Worm (Caenorhabditis elegans): Measurements from ENCODE around the gene rpn-13.

The rpn-13 gene

ce11 chrIII:6359171-6359854, 17.6 kb upstream of the rpn-13 start (continued):
- TF ChIP-seq mes-2 (tag; optimal IDR thresholded peaks at IDR 0.05; ENCODE audit: poor library complexity, severe bottlenecking): peak; percentile 18
- TF ChIP-seq F37D6.2 (tag; optimal IDR thresholded peaks at IDR 0.05): no peak
- no peak for TF ChIP-seq hif-1 (tag; optimal IDR thresholded peaks at IDR 0.05)
- TF ChIP-seq daf-16 (GFP tag; optimal IDR thresholded peaks at IDR 0.05): no peak
- no peak for TF ChIP-seq daf-16 (tag; optimal IDR thresholded peaks at IDR 0.05)

ce11 chrIII:6358704-6359103, 17.0 kb upstream of the rpn-13 start:
- TF ChIP-seq nhr-237 (tag; optimal IDR thresholded peaks at IDR 0.05) (no peak), F44E2.7 (GFP tag; IDR thresholded peaks at IDR 0.05) (no peak), D1046.2 (GFP tag; IDR thresholded peaks at IDR 0.05) (no peak), ztf-11 (tag; optimal IDR thresholded peaks at IDR 0.05) (no peak), ceh-20 (GFP tag; IDR thresholded peaks at IDR 0.05) (no peak), daf-8 (GFP tag; IDR thresholded peaks at IDR 0.05) (no peak), lin-15B (tag; optimal IDR thresholded peaks at IDR 0.05) (no peak), lin-39 (tag; optimal IDR thresholded peaks at IDR 0.05) (no peak), tra-1 (GFP tag; IDR thresholded peaks at IDR 0.05) (no peak), ceh-32 (tag; optimal IDR thresholded peaks at IDR 0.05; ENCODE audit: poor library complexity) (no peak), sdz-12 (GFP tag; optimal IDR thresholded peaks at IDR 0.05) (no peak), hlh-30 (tag; optimal IDR thresholded peaks at IDR 0.05; ENCODE audit: insufficient read depth) (no peak), set-16 (GFP tag; IDR thresholded peaks at IDR 0.05) (no peak), mep-1 (tag; optimal IDR thresholded peaks at IDR 0.05) (no peak), mes-2 (tag; optimal IDR thresholded peaks at IDR 0.05; ENCODE audit: poor library complexity, severe bottlenecking) (no peak), fos-1 (tag; optimal IDR thresholded peaks at IDR 0.05) (no peak), Y5F2A.4 (GFP tag; optimal IDR thresholded peaks at IDR 0.05) (no peak), nhr-11 (tag; optimal IDR thresholded peaks at IDR 0.05) (no peak)

- TF ChIP-seq snpc-4 (tag; optimal IDR thresholded peaks at IDR 0.05) (no peak), aha-1 (tag) (peak; percentile 91), tag-97 (GFP tag; IDR thresholded peaks at IDR 0.05) (no peak), ZK337.2 (GFP tag; IDR thresholded peaks at IDR 0.05) (no peak)
Measured at ce11 chrIII:6356764-6357163, 15.0 kb upstream of the rpn-13 start.

ce11 chrIII:6356007-6356406, 14.3 kb upstream of the rpn-13 start:
- peak; percentile 41 for TF ChIP-seq aha-1 (tag)
- no peak for TF ChIP-seq Y5F2A.4 (GFP tag; optimal IDR thresholded peaks at IDR 0.05)
- TF ChIP-seq hlh-30 (tag; optimal IDR thresholded peaks at IDR 0.05; ENCODE audit: insufficient read depth): peak; percentile 64

- TF ChIP-seq ZK546.5 (tag; optimal IDR thresholded peaks at IDR 0.05) (no peak), aha-1 (tag) (peak; percentile 93), hlh-30 (tag; optimal IDR thresholded peaks at IDR 0.05; ENCODE audit: insufficient read depth) (no peak), lin-38 (GFP tag; IDR thresholded peaks at IDR 0.05) (no peak)
Measured at ce11 chrIII:6355359-6355758, 13.6 kb upstream of the rpn-13 start.

ce11 chrIII:6353084-6353483, 11.4 kb upstream of the rpn-13 start, which contains the start of gene akap-1:
TSS of gene akap-1 (plus strand) at chrIII:6353384.
- no peak for TF ChIP-seq ZK337.2 (GFP tag; IDR thresholded peaks at IDR 0.05)
- TF ChIP-seq dpl-1 (GFP tag; optimal IDR thresholded peaks at IDR 0.05): no peak
- no peak for TF ChIP-seq nhr-76 (tag; optimal IDR thresholded peaks at IDR 0.05)
- no peak for TF ChIP-seq aha-1 (tag)
- TF ChIP-seq mxl-3 (GFP tag; optimal IDR thresholded peaks at IDR 0.05): no peak
- TF ChIP-seq mdl-1 (tag; optimal IDR thresholded peaks at IDR 0.05): no peak
- no peak for TF ChIP-seq pqm-1 (tag; optimal IDR thresholded peaks at IDR 0.05)
- TF ChIP-seq lim-7 (GFP tag; IDR thresholded peaks at IDR 0.05): no peak
- no peak for TF ChIP-seq daf-16 (GFP tag; optimal IDR thresholded peaks at IDR 0.05)
- no peak for TF ChIP-seq daf-16 (tag; optimal IDR thresholded peaks at IDR 0.05)
- no peak for TF ChIP-seq ctbp-1 (GFP tag; IDR thresholded peaks at IDR 0.05)
- TF ChIP-seq F44E2.7 (GFP tag; IDR thresholded peaks at IDR 0.05): no peak
- TF ChIP-seq cey-2 (tag; optimal IDR thresholded peaks at IDR 0.05; ENCODE audit: borderline replicate concordance, insufficient read depth): no peak
- TF ChIP-seq jun-1 (tag; optimal IDR thresholded peaks at IDR 0.05): no peak
- no peak for TF ChIP-seq madf-5 (GFP tag; IDR thresholded peaks at IDR 0.05)
- no peak for TF ChIP-seq mdt-29 (GFP tag; IDR thresholded peaks at IDR 0.05)
- no peak for TF ChIP-seq nhr-237 (tag; optimal IDR thresholded peaks at IDR 0.05)
- no peak for TF ChIP-seq fos-1 (tag; optimal IDR thresholded peaks at IDR 0.05)
